Worm (Caenorhabditis elegans): ENCODE results near the gene prmt-4.

Gene prmt-4

ce11 chrIV:560780-561179, 42.7 kb downstream of the prmt-4 start:
- no peak for TF ChIP-seq sup-37 (GFP tag; optimal IDR thresholded peaks at IDR 0.05)
- no peak for TF ChIP-seq unc-30 (tag; optimal IDR thresholded peaks at IDR 0.05)
- TF ChIP-seq irx-1 (tag; optimal IDR thresholded peaks at IDR 0.05), result no peak
- no peak for TF ChIP-seq nhr-76 (tag; optimal IDR thresholded peaks at IDR 0.05)
- TF ChIP-seq fkh-8 (tag; optimal IDR thresholded peaks at IDR 0.05), result no peak
- TF ChIP-seq nhr-237 (tag; optimal IDR thresholded peaks at IDR 0.05), result no peak
- no peak for TF ChIP-seq ceh-63 (GFP tag; optimal IDR thresholded peaks at IDR 0.05)
- no peak for TF ChIP-seq tbx-2 (tag; optimal IDR thresholded peaks at IDR 0.05)
- no peak for TF ChIP-seq Y116A8C.19 (tag; optimal IDR thresholded peaks at IDR 0.05; ENCODE audit: borderline replicate concordance)
- no peak for TF ChIP-seq ama-1 (optimal IDR thresholded peaks at IDR 0.05)
- TF ChIP-seq ztf-4 (tag; optimal IDR thresholded peaks at IDR 0.05), result no peak
- TF ChIP-seq fos-1 (tag; optimal IDR thresholded peaks at IDR 0.05), result no peak
- no peak for TF ChIP-seq C04F5.9 (tag; optimal IDR thresholded peaks at IDR 0.05)
- no peak for TF ChIP-seq lin-13 (GFP tag; optimal IDR thresholded peaks at IDR 0.05)
- no peak for TF ChIP-seq vab-15 (tag; optimal IDR thresholded peaks at IDR 0.05)
- TF ChIP-seq lin-14 (GFP tag; optimal IDR thresholded peaks at IDR 0.05), result no peak
- TF ChIP-seq egl-13 (tag; optimal IDR thresholded peaks at IDR 0.05), result no peak
- TF ChIP-seq ceh-82 (tag; optimal IDR thresholded peaks at IDR 0.05), result no peak
- no peak for TF ChIP-seq zag-1 (tag; optimal IDR thresholded peaks at IDR 0.05)

DNA sequence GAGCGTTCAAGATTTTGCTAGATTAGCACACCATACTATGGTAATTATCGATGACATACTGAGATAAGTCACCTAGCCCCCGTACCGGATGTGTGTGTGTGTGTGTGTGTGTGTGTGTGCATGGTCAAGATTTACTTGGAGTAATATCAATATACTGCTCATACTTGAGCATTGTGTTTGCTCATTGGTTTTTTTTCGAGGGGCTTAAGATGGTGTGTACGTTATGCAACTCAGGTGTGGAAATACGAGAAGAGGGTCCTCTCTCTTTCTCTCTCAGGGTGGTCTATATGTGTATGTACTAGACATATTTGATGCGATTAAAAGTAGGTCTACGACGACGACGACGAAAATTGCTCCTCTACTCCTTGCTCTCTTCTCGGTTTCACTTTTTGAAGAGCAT, 43.1 kb downstream of the prmt-4 start:
- TF ChIP-seq mep-1 (tag; optimal IDR thresholded peaks at IDR 0.05) (no peak), zag-1 (tag; optimal IDR thresholded peaks at IDR 0.05) (no peak), nhr-85 (tag) (peak; percentile 7), hpl-2 (GFP tag; optimal IDR thresholded peaks at IDR 0.05) (no peak), ceh-63 (GFP tag; optimal IDR thresholded peaks at IDR 0.05) (no peak), unc-98 (GFP tag; IDR thresholded peaks at IDR 0.05) (no peak)

DNA sequence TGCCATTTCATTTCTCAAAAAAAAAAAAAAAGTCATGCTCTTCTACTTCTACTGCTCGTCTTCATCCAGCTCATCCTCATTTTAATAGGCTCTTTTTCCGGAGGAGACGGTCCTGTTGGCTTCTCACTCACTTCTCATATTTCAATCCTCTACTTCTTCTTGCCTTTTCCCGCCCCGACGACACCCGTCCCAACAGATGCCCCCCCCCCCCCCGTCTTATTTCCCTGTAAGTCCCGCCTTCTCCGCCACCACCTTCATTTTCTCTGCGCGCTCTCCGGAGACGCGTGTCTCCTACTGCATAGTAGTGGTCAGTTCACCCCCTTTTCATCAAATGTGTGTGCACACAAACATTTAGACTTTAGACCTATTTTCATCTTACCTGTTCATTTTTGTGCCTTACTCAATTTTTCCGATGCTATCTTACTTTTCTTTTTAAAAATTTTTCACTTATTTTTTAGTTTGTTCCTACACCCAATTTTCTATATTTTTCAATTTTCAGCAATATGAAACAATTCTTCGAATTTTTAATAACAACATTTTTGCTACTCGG, 44.6 kb downstream of the prmt-4 start, which contains the start of gene efn-4:
efn-4 (plus strand) TSS at position 500 of the 550 bp plus-strand sequence.
- TF ChIP-seq nhr-71 (tag; optimal IDR thresholded peaks at IDR 0.05), result no peak
- no peak for TF ChIP-seq efl-1 (optimal IDR thresholded peaks at IDR 0.05)
- no peak for TF ChIP-seq efl-1 (GFP tag; optimal IDR thresholded peaks at IDR 0.05 in 1 of 2)
- TF ChIP-seq egl-13 (tag; optimal IDR thresholded peaks at IDR 0.05), result no peak
- TF ChIP-seq lsy-2 (tag; optimal IDR thresholded peaks at IDR 0.05), result no peak
- no peak for TF ChIP-seq unc-86 (tag; optimal IDR thresholded peaks at IDR 0.05)
- TF ChIP-seq zag-1 (tag; optimal IDR thresholded peaks at IDR 0.05), result no peak
- no peak for TF ChIP-seq C34B4.2 (tag; optimal IDR thresholded peaks at IDR 0.05)
- no peak for TF ChIP-seq fkh-4 (tag; optimal IDR thresholded peaks at IDR 0.05; ENCODE audit: borderline replicate concordance)
- TF ChIP-seq skn-1 (tag; optimal IDR thresholded peaks at IDR 0.05), result no peak
- TF ChIP-seq nhr-20 (tag; optimal IDR thresholded peaks at IDR 0.05), result no peak

ce11 chrIV:554005-554404, 49.4 kb downstream of the prmt-4 start:
- TF ChIP-seq C04F5.9 (tag; optimal IDR thresholded peaks at IDR 0.05) (no peak), egl-27 (tag; optimal IDR thresholded peaks at IDR 0.05) (no peak), hpl-2 (GFP tag; optimal IDR thresholded peaks at IDR 0.05) (no peak), unc-130 (tag; optimal IDR thresholded peaks at IDR 0.05) (no peak), ceh-82 (tag; optimal IDR thresholded peaks at IDR 0.05) (no peak), blmp-1 (tag; optimal IDR thresholded peaks at IDR 0.05) (no peak), efl-3 (GFP tag; optimal IDR thresholded peaks at IDR 0.05) (no peak), ama-1 (optimal IDR thresholded peaks at IDR 0.05) (no peak), unc-30 (tag; optimal IDR thresholded peaks at IDR 0.05) (no peak), sup-37 (GFP tag; optimal IDR thresholded peaks at IDR 0.05) (no peak), mdl-1 (tag; optimal IDR thresholded peaks at IDR 0.05) (no peak), hlh-17 (GFP tag; optimal IDR thresholded peaks at IDR 0.05; ENCODE audit: borderline replicate concordance) (no peak), swsn-7 (tag; optimal IDR thresholded peaks at IDR 0.05) (no peak), egl-13 (tag; optimal IDR thresholded peaks at IDR 0.05) (no peak)

Data from whole organism, L1 larva.